Worm (Caenorhabditis elegans) whole organism, L2 larva: Measurements from ENCODE around the gene Y110A2AL.4.

Experiments
- nhr-12 ChIP-seq: fragments of 150-350 bp; optimal IDR thresholded peaks from 2 replicates; lab custom pipeline; 2014; ENCODE audit warnings: missing biosample characterization, missing genetic modification characterization
- ztf-1 ChIP-seq: fragments of 200-800 bp; sonication (Bioruptor generic); conservative IDR thresholded peaks from 2 replicates; pipeline ENCODE4 v1.3.6; 2022; ENCODE audit warnings: missing genetic modification characterization, missing compliant biosample characterization

- TF ChIP-seq nhr-12 (tag; lab: Kevin White, UChicago): no peak
- TF ChIP-seq ztf-1 (GFP tag; lab: Robert Waterston, UW): no peak
Measured at ce11 chrII:2834105-2834504, 5.0 kb upstream of the Y110A2AL.4 start.
